Worm (Caenorhabditis elegans) whole organism, L1 larva: ENCODE measurements around the gene F53B1.2.

Experiments used
- Y116A8C.19 ChIP-seq: sonication (generic microtip); optimal IDR thresholded peaks from 2 replicates; lab custom pipeline; 2016; ENCODE audit warnings: missing compliant biosample characterization, missing genetic modification characterization, borderline replicate concordance
- ama-1 ChIP-seq: fragments of 150-350 bp; optimal IDR thresholded peaks from 2 replicates; lab custom pipeline; 2014
- blmp-1 ChIP-seq: fragments of 150-350 bp; optimal IDR thresholded peaks from 2 replicates; lab custom pipeline; 2014; ENCODE audit warnings: missing biosample characterization, missing genetic modification characterization
- ceh-8 ChIP-seq: fragments of 200-800 bp; sonication (Bioruptor generic); optimal IDR thresholded peaks from 2 replicates; lab custom pipeline; 2018; ENCODE audit warnings: mild to moderate bottlenecking, missing genetic modification characterization, moderate library complexity, missing compliant biosample characterization
- ces-1 ChIP-seq: fragments of 150-350 bp; optimal IDR thresholded peaks from 2 replicates; lab custom pipeline; 2014; ENCODE audit warnings: missing biosample characterization, missing genetic modification reagents, missing genetic modification characterization
- dsc-1 ChIP-seq: sonication (generic microtip); optimal IDR thresholded peaks from 2 replicates; lab custom pipeline; 2016; ENCODE audit warnings: mild to moderate bottlenecking, missing genetic modification characterization, missing compliant biosample characterization
- efl-1 ChIP-seq, 4 experiments: fragments of 150-350 bp; optimal IDR thresholded peaks in 3 of 4; peaks in 1 of 4; 1 replicate in 1 of 4; 2 replicates in 3 of 4; lab custom pipeline; 2014; ENCODE audit warnings: missing biosample characterization in 2 of 4, missing genetic modification characterization in 2 of 4, missing genetic modification reagents in 2 of 4
- egl-27 ChIP-seq, 2 experiments: fragments of 150-350 bp in 1 of 2; sonication (generic microtip); optimal IDR thresholded peaks; 3 replicates each; lab custom pipeline; 2017 to 2018; ENCODE audit warnings: missing biosample characterization in 2 of 2, missing genetic modification characterization in 2 of 2, missing genetic modification reagents in 2 of 2
- elt-3 ChIP-seq, 6 experiments: fragments of 150-350 bp in 1 of 6; sonication (generic microtip); optimal IDR thresholded peaks; 2 replicates each; lab custom pipeline; 2017 to 2018; ENCODE audit warnings: missing biosample characterization in 6 of 6, missing genetic modification characterization in 6 of 6, inconsistent platforms in 1 of 6
- fkh-10 ChIP-seq: sonication (generic microtip); optimal IDR thresholded peaks from 2 replicates; lab custom pipeline; 2017; ENCODE audit warnings: missing biosample characterization, missing genetic modification reagents, missing genetic modification characterization
- fkh-4 ChIP-seq: sonication (generic microtip); optimal IDR thresholded peaks from 2 replicates; lab custom pipeline; 2016; ENCODE audit warnings: missing compliant biosample characterization, missing genetic modification characterization, borderline replicate concordance
- hlh-17 ChIP-seq: fragments of 200-800 bp; sonication (Bioruptor generic); optimal IDR thresholded peaks from 2 replicates; lab custom pipeline; 2018; ENCODE audit warnings: missing genetic modification characterization, mild to moderate bottlenecking, missing compliant biosample characterization, moderate library complexity, borderline replicate concordance
- hpl-2 ChIP-seq: fragments of 150-350 bp; optimal IDR thresholded peaks from 2 replicates; lab custom pipeline; 2014; ENCODE audit warnings: missing biosample characterization, missing genetic modification reagents, missing genetic modification characterization
- irx-1 ChIP-seq: sonication (generic microtip); optimal IDR thresholded peaks from 2 replicates; lab custom pipeline; 2016; ENCODE audit warnings: missing genetic modification characterization, missing compliant biosample characterization
- isw-1 ChIP-seq: fragments of 200-800 bp; sonication (Bioruptor generic); IDR thresholded peaks from 2 replicates; pipeline ENCODE4 v1.3.6; 2022; ENCODE audit warnings: missing genetic modification characterization, missing compliant biosample characterization
- lin-13 ChIP-seq: fragments of 150-350 bp; optimal IDR thresholded peaks from 2 replicates; lab custom pipeline; 2014; ENCODE audit warnings: missing biosample characterization, missing genetic modification reagents, missing genetic modification characterization
- lin-14 ChIP-seq: fragments of 200-800 bp; sonication (Bioruptor generic); optimal IDR thresholded peaks from 2 replicates; lab custom pipeline; 2018; ENCODE audit warnings: mild to moderate bottlenecking, missing genetic modification characterization, moderate library complexity, missing compliant biosample characterization
- lin-15B ChIP-seq: fragments of 150-350 bp; sonication (generic microtip); optimal IDR thresholded peaks from 3 replicates; lab custom pipeline; 2014; ENCODE audit warnings: missing biosample characterization, missing genetic modification characterization
- lin-35 ChIP-seq, 2 experiments: fragments of 150-350 bp; optimal IDR thresholded peaks; 2 replicates each; lab custom pipeline; 2014; ENCODE audit warnings: missing biosample characterization in 2 of 2, missing genetic modification characterization in 2 of 2, missing genetic modification reagents in 2 of 2
- mdl-1 ChIP-seq, 2 experiments: fragments of 150-350 bp; optimal IDR thresholded peaks; 2 replicates each; lab custom pipeline; 2014 to 2017; ENCODE audit warnings: missing biosample characterization in 2 of 2, missing genetic modification characterization in 2 of 2, inconsistent platforms in 1 of 2
- mep-1 ChIP-seq: fragments of 150-350 bp; optimal IDR thresholded peaks from 2 replicates; lab custom pipeline; 2014; ENCODE audit warnings: missing biosample characterization, missing genetic modification characterization
- nhr-19 ChIP-seq: fragments of 200-800 bp; sonication (Bioruptor generic); conservative IDR thresholded peaks from 2 replicates; pipeline ENCODE4 v1.3.6; 2022; ENCODE audit warnings: missing genetic modification characterization, missing compliant biosample characterization
- nhr-20 ChIP-seq: sonication (generic microtip); optimal IDR thresholded peaks from 2 replicates; lab custom pipeline; 2016; ENCODE audit warnings: mild to moderate bottlenecking, missing genetic modification characterization, missing compliant biosample characterization
- nhr-47 ChIP-seq: sonication (generic microtip); optimal IDR thresholded peaks from 2 replicates; lab custom pipeline; 2016; ENCODE audit warnings: mild to moderate bottlenecking, missing genetic modification characterization, moderate library complexity, missing compliant biosample characterization
- nhr-71 ChIP-seq: sonication (generic microtip); optimal IDR thresholded peaks from 2 replicates; lab custom pipeline; 2016; ENCODE audit warnings: mild to moderate bottlenecking, missing genetic modification characterization, moderate library complexity, missing compliant biosample characterization
- nhr-84 ChIP-seq: sonication (generic microtip); optimal IDR thresholded peaks from 2 replicates; lab custom pipeline; 2017; ENCODE audit warnings: missing biosample characterization, missing genetic modification characterization
- nhr-85 ChIP-seq: sonication (generic microtip); peaks from one replicate; lab custom pipeline; 2016; ENCODE audit warnings: missing genetic modification characterization, inconsistent platforms, missing compliant biosample characterization
- nhr-90 ChIP-seq: sonication (generic microtip); optimal IDR thresholded peaks from 2 replicates; lab custom pipeline; 2016; ENCODE audit warnings: mild to moderate bottlenecking, missing genetic modification characterization, missing compliant biosample characterization; ENCODE audit not compliant: poor library complexity
- pag-3 ChIP-seq: sonication (generic microtip); optimal IDR thresholded peaks from 2 replicates; lab custom pipeline; 2017; ENCODE audit warnings: missing genetic modification characterization, mild to moderate bottlenecking, missing compliant biosample characterization, antibody characterized with exemption, borderline replicate concordance; ENCODE audit not compliant: insufficient read depth
- pax-3 ChIP-seq: fragments of 200-800 bp; sonication (Bioruptor generic); optimal IDR thresholded peaks from 2 replicates; lab custom pipeline; 2018; ENCODE audit warnings: mild to moderate bottlenecking, missing genetic modification characterization, moderate library complexity, missing compliant biosample characterization
- pqm-1 ChIP-seq: sonication (generic microtip); optimal IDR thresholded peaks from 3 replicates; lab custom pipeline; 2017; ENCODE audit warnings: missing biosample characterization, missing genetic modification characterization
- rnt-1 ChIP-seq: sonication (generic microtip); optimal IDR thresholded peaks from 2 replicates; lab custom pipeline; 2016; ENCODE audit warnings: mild to moderate bottlenecking, missing genetic modification characterization, moderate library complexity, missing compliant biosample characterization
- skn-1 ChIP-seq: fragments of 150-350 bp; optimal IDR thresholded peaks from 2 replicates; lab custom pipeline; 2014; ENCODE audit warnings: missing biosample characterization, missing genetic modification characterization
- snu-23 ChIP-seq: sonication (generic microtip); optimal IDR thresholded peaks from 2 replicates; lab custom pipeline; 2016; ENCODE audit warnings: missing genetic modification characterization, missing compliant biosample characterization
- sox-4 ChIP-seq: sonication (generic microtip); optimal IDR thresholded peaks from 2 replicates; lab custom pipeline; 2016; ENCODE audit warnings: missing genetic modification characterization, missing compliant biosample characterization
- tbx-2 ChIP-seq: sonication (generic microtip); optimal IDR thresholded peaks from 2 replicates; lab custom pipeline; 2016; ENCODE audit warnings: missing genetic modification characterization, missing compliant biosample characterization
- unc-62 ChIP-seq: fragments of 150-350 bp; optimal IDR thresholded peaks from 2 replicates; lab custom pipeline; 2014; ENCODE audit warnings: missing biosample characterization, missing genetic modification reagents, missing genetic modification characterization
- unc-98 ChIP-seq: fragments of 200-800 bp; sonication (Bioruptor generic); IDR thresholded peaks from 2 replicates; pipeline ENCODE4 v1.3.6; 2022; ENCODE audit warnings: missing genetic modification characterization, missing compliant biosample characterization
- vab-15 ChIP-seq: sonication (generic microtip); optimal IDR thresholded peaks from 2 replicates; lab custom pipeline; 2017; ENCODE audit warnings: missing genotype, mild to moderate bottlenecking, missing genetic modification characterization, missing compliant biosample characterization
- zag-1 ChIP-seq: fragments of 150-350 bp; optimal IDR thresholded peaks from 2 replicates; lab custom pipeline; 2014; ENCODE audit warnings: missing biosample characterization, missing genetic modification characterization

The F53B1.2 gene

ce11 chrX:2071392-2072001, 37.3 kb upstream of the F53B1.2 start (continued):
- TF ChIP-seq lin-15B (tag; lab: Kevin White, UChicago) (peak; percentile 22), hlh-17 (no peak), unc-62 (no peak), irx-1 (tag; lab: Kevin White, UChicago) (peak; percentile 70), unc-98 (GFP tag; lab: Robert Waterston, UW) (0 out of 2 replicates have a peak, but pooled peaks have one; percentile 13), nhr-84 (tag; lab: Kevin White, UChicago) (no peak), Y116A8C.19 (no peak), isw-1 (GFP tag; lab: Robert Waterston, UW) (peak; percentile 67), ces-1 (GFP tag; lab: Kevin White, UChicago) (no peak), pag-3 (tag; lab: Kevin White, UChicago) (no peak), skn-1 (tag; lab: Kevin White, UChicago) (peak; percentile 97), fkh-4 (tag; lab: Kevin White, UChicago) (no peak)

DNA sequence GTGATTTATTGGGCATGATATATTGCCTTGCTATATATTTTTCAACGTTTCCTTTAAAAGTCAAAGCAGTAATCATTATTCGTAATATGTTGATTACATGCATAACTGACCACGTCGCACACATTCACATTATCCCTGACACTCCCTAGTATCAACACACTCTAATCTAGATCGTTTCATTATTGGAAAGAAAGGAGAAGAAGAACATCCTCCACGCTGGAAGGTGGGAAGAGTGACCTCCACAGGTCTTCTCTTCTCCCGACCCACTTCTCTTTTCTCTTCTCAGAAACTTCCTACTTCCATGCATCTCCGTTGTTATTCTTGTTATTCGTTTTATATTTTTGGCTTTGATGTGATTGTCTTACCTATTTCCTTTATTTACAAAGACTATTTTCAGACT, 34.7 kb upstream of the F53B1.2 start, which contains the start of gene txdc-12.2:
Gene txdc-12.2 (plus strand): TSS at position 396 of the 400 bp plus-strand sequence.
- TF ChIP-seq unc-62 (no peak), ama-1 (lab: Kevin White, UChicago) (no peak), nhr-90 (no peak), lin-14 (GFP tag; lab: Kevin White, UChicago) (peak; percentile 69), pqm-1 (tag; lab: Kevin White, UChicago) (no peak), blmp-1 (tag; lab: Kevin White, UChicago) (peak; percentile 87), efl-1 (optimal IDR thresholded peaks at IDR 0.05; lab: Kevin White, UChicago) (no peak), efl-1 (GFP tag; optimal IDR thresholded peaks at IDR 0.05 in 1 of 2; lab: Kevin White, UChicago) (no peak), mep-1 (tag; lab: Kevin White, UChicago) (peak; percentile 58), nhr-20 (peak; percentile 26), hpl-2 (GFP tag; lab: Kevin White, UChicago) (no peak), fkh-10 (GFP tag; lab: Kevin White, UChicago) (no peak), rnt-1 (tag; lab: Kevin White, UChicago) (peak; percentile 10), zag-1 (tag; lab: Kevin White, UChicago) (no peak), vab-15 (tag; lab: Kevin White, UChicago) (no peak), nhr-71 (peak; percentile 18), nhr-85 (tag; lab: Kevin White, UChicago) (peak; percentile 73), elt-3 (tag; optimal IDR thresholded peaks at IDR 0.05; lab: Kevin White, UChicago) (peak in 1 of 6 experiments; percentile 23), snu-23 (GFP tag; lab: Kevin White, UChicago) (peak; percentile 45)
- TF ChIP-seq, all 84 proteins: peak for 9

DNA sequence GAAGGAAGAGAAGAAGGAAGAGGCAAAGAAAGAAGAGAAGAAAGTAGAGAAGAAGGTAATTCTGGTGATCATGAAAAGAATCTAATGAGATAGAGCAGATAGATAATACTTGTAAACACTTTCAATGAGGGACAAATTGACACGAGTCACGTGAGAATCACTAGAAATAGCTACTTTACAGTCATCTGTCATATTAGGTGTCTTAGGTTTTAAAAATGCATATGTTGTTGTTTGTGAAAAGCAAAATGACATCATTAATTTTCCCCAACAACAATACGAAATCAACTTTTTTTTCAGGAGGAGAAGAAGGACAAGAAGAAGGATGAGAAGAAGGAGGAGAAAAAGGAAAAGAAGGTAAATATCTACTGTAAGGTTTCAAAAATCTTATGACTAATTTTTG, 33.6 kb upstream of the F53B1.2 start:
- TF ChIP-seq nhr-84 (tag; lab: Kevin White, UChicago) (no peak), sox-4 (tag; lab: Kevin White, UChicago) (peak; percentile 2), lin-13 (GFP tag; lab: Kevin White, UChicago) (no peak), snu-23 (GFP tag; lab: Kevin White, UChicago) (peak; percentile 63), mdl-1 (tag; optimal IDR thresholded peaks at IDR 0.05; lab: Kevin White, UChicago) (no peak), mep-1 (tag; lab: Kevin White, UChicago) (peak; percentile 50), nhr-47 (peak; percentile 5), nhr-90 (peak; percentile 27), elt-3 (tag; optimal IDR thresholded peaks at IDR 0.05; lab: Kevin White, UChicago) (peak in 1 of 6 experiments; percentile 43), nhr-71 (peak; percentile 76), pax-3 (tag; lab: Kevin White, UChicago) (no peak), nhr-20 (peak; percentile 71), nhr-19 (GFP tag; lab: Robert Waterston, UW) (peak; percentile 34; the same call in 1 of the 2 replicates), lin-14 (GFP tag; lab: Kevin White, UChicago) (peak; percentile 72), irx-1 (tag; lab: Kevin White, UChicago) (peak; percentile 1), nhr-85 (tag; lab: Kevin White, UChicago) (peak; percentile 95), lin-35 (GFP tag; optimal IDR thresholded peaks at IDR 0.05; lab: Kevin White, UChicago) (peak; percentile 6 to 40), efl-1 (optimal IDR thresholded peaks at IDR 0.05; lab: Kevin White, UChicago) (no peak), efl-1 (GFP tag; optimal IDR thresholded peaks at IDR 0.05 in 1 of 2; lab: Kevin White, UChicago) (peak in 1 of 2 experiments; percentile 91), egl-27 (tag; optimal IDR thresholded peaks at IDR 0.05; lab: Kevin White, UChicago) (no peak), dsc-1 (tag; lab: Kevin White, UChicago) (peak; percentile 14), ceh-8 (GFP tag; lab: Kevin White, UChicago) (no peak), tbx-2 (tag; lab: Kevin White, UChicago) (peak; percentile 26)
